Worm (Caenorhabditis elegans) whole organism, L2 larva: ENCODE data around the gene ZK402.5.
"Not testable (repeated sequence)": the region's sequence is repeated elsewhere in the genome, so short reads cannot be mapped to it uniquely, and the experiment has no call there.

Experiments used
- C34F6.9 ChIP-seq: fragments of 150-350 bp; optimal IDR thresholded peaks from 2 replicates; lab custom pipeline; 2014; ENCODE audit warnings: missing biosample characterization, missing genetic modification characterization
- F13H6.1 ChIP-seq: sonication (generic microtip); optimal IDR thresholded peaks from 2 replicates; lab custom pipeline; 2016; ENCODE audit warnings: missing genetic modification characterization, missing compliant biosample characterization
- R02D3.7 ChIP-seq: fragments of 150-350 bp; optimal IDR thresholded peaks from 2 replicates; lab custom pipeline; 2014; ENCODE audit warnings: missing biosample characterization, missing genetic modification characterization
- ZK546.5 ChIP-seq: sonication (generic microtip); optimal IDR thresholded peaks from 2 replicates; lab custom pipeline; 2017; ENCODE audit warnings: missing biosample characterization, missing genetic modification characterization
- blmp-1 ChIP-seq: sonication (generic microtip); optimal IDR thresholded peaks from 2 replicates; lab custom pipeline; 2017; ENCODE audit warnings: missing genetic modification characterization, mild to moderate bottlenecking, missing compliant biosample characterization, antibody characterized with exemption, moderate library complexity; ENCODE audit not compliant: insufficient read depth
- ceh-16 ChIP-seq: fragments of 150-350 bp; optimal IDR thresholded peaks from 2 replicates; lab custom pipeline; 2014; ENCODE audit warnings: missing biosample characterization, missing genetic modification characterization
- crh-2 ChIP-seq: sonication (generic microtip); optimal IDR thresholded peaks from 2 replicates; lab custom pipeline; 2017; ENCODE audit warnings: missing biosample characterization, missing genetic modification characterization
- dmd-4 ChIP-seq: sonication (generic microtip); optimal IDR thresholded peaks from 2 replicates; lab custom pipeline; 2017; ENCODE audit warnings: missing biosample characterization, missing genetic modification characterization
- egl-27 ChIP-seq: sonication (generic microtip); optimal IDR thresholded peaks from 3 replicates; lab custom pipeline; 2017; ENCODE audit warnings: missing biosample characterization, missing genetic modification reagents, missing genetic modification characterization
- elt-1 ChIP-seq: fragments of 150-350 bp; optimal IDR thresholded peaks from 2 replicates; lab custom pipeline; 2014; ENCODE audit warnings: missing biosample characterization, missing genetic modification characterization
- elt-3 ChIP-seq: sonication (generic microtip); optimal IDR thresholded peaks from 2 replicates; lab custom pipeline; 2017; ENCODE audit warnings: missing biosample characterization, missing genetic modification characterization
- fos-1 ChIP-seq: fragments of 150-350 bp; optimal IDR thresholded peaks from 2 replicates; lab custom pipeline; 2014; ENCODE audit warnings: missing biosample characterization, missing genetic modification characterization
- lin-11 ChIP-seq: fragments of 150-350 bp; sonication (generic microtip); optimal IDR thresholded peaks from 2 replicates; lab custom pipeline; 2014; ENCODE audit warnings: missing biosample characterization, missing genetic modification characterization, inconsistent platforms, mixed read lengths
- lin-13 ChIP-seq: fragments of 150-350 bp; optimal IDR thresholded peaks from 2 replicates; lab custom pipeline; 2014; ENCODE audit warnings: missing biosample characterization, missing genetic modification reagents, missing genetic modification characterization
- lsy-2 ChIP-seq, 2 experiments: fragments of 150-350 bp in 1 of 2; sonication (generic microtip) in 1 of 2; optimal IDR thresholded peaks; 2 replicates each; lab custom pipeline; 2014 to 2017; ENCODE audit warnings: missing biosample characterization in 2 of 2, missing genetic modification characterization in 2 of 2
- nhr-10 ChIP-seq: sonication (generic microtip); optimal IDR thresholded peaks from 2 replicates; lab custom pipeline; 2017; ENCODE audit warnings: missing biosample characterization, missing genetic modification characterization
- nhr-11 ChIP-seq: fragments of 150-350 bp; optimal IDR thresholded peaks from 2 replicates; lab custom pipeline; 2014; ENCODE audit warnings: missing biosample characterization, missing genetic modification characterization
- nhr-129 ChIP-seq: fragments of 150-350 bp; optimal IDR thresholded peaks from 2 replicates; lab custom pipeline; 2014; ENCODE audit warnings: missing biosample characterization, missing genetic modification characterization
- nhr-21 ChIP-seq: fragments of 150-350 bp; optimal IDR thresholded peaks from 2 replicates; lab custom pipeline; 2014; ENCODE audit warnings: missing biosample characterization, missing genetic modification characterization
- nhr-23 ChIP-seq: fragments of 150-350 bp; optimal IDR thresholded peaks from 2 replicates; lab custom pipeline; 2014; ENCODE audit warnings: missing biosample characterization, missing genetic modification reagents, missing genetic modification characterization
- nhr-6 ChIP-seq: fragments of 150-350 bp; optimal IDR thresholded peaks from 2 replicates; lab custom pipeline; 2014; ENCODE audit warnings: missing biosample characterization, missing genetic modification characterization
- nhr-77 ChIP-seq: fragments of 150-350 bp; optimal IDR thresholded peaks from 2 replicates; lab custom pipeline; 2014; ENCODE audit warnings: missing biosample characterization, missing genetic modification characterization
- skn-1 ChIP-seq: sonication (generic microtip); optimal IDR thresholded peaks from 2 replicates; lab custom pipeline; 2017; ENCODE audit warnings: missing biosample characterization, missing genetic modification characterization
- snpc-4 ChIP-seq: fragments of 150-350 bp; optimal IDR thresholded peaks from 2 replicates; lab custom pipeline; 2014; ENCODE audit warnings: missing biosample characterization, missing genetic modification characterization
- unc-55 ChIP-seq: fragments of 150-350 bp; sonication (generic microtip); optimal IDR thresholded peaks from 3 replicates; lab custom pipeline; 2014; ENCODE audit warnings: missing biosample characterization, missing genetic modification reagents, missing genetic modification characterization
- unc-62 ChIP-seq: fragments of 150-350 bp; optimal IDR thresholded peaks from 2 replicates; lab custom pipeline; 2014; ENCODE audit warnings: missing biosample characterization, missing genetic modification reagents, missing genetic modification characterization

ZK402.5 gene

ce11 chrX:1437097-1437496 is 35.9 kb upstream of the ZK402.5 start:
- peak; percentile 51 for TF ChIP-seq unc-55 (GFP tag; lab: Kevin White, UChicago)
- TF ChIP-seq lsy-2 (tag; optimal IDR thresholded peaks at IDR 0.05; lab: Kevin White, UChicago): peak in 1 of 2 experiments; percentile 10
- no peak for TF ChIP-seq nhr-11
- no peak for TF ChIP-seq elt-1 (tag; lab: Kevin White, UChicago)
- no peak for TF ChIP-seq dmd-4 (tag; lab: Kevin White, UChicago)
- TF ChIP-seq C34F6.9: no peak
- peak; percentile 5 for TF ChIP-seq lin-11 (tag; lab: Kevin White, UChicago)
- no peak for TF ChIP-seq elt-3
- no peak for TF ChIP-seq R02D3.7
- no peak for TF ChIP-seq blmp-1 (tag; lab: Kevin White, UChicago)
- TF ChIP-seq snpc-4 (tag; lab: Kevin White, UChicago): no peak
- TF ChIP-seq nhr-6 (tag; lab: Kevin White, UChicago): no peak
- TF ChIP-seq fos-1 (tag; lab: Kevin White, UChicago): no peak
- TF ChIP-seq nhr-129 (tag; lab: Kevin White, UChicago): peak; percentile 47

DNA sequence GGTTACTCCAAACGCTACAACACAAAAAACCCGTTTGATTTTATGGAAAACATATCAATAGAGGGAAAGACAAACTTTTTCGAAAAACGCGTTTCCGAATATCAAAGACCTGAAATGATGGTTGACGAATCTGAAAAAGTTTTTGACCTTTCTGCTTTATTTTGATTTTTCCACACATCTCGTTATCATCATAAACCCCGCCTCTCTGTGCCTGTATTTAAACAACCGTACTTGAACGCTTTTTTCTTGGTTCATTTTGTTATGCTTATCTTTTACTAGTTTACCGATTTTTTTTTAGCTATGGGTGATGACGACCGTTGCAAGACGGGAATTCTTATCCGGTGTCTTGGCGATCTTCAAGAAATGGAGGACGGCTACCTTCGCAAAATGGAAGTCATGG is 29.5 kb upstream of the ZK402.5 start, which contains the start of gene F19G12.1:
Gene F19G12.1, plus strand, starts transcription at position 301 of the 400 bp plus-strand sequence.
- not testable (repeated sequence) for TF ChIP-seq lin-13 (GFP tag; lab: Kevin White, UChicago); egl-27 (tag; lab: Kevin White, UChicago); nhr-6 (tag; lab: Kevin White, UChicago)
- TF ChIP-seq, all 48 proteins: peak for 0; not testable (repeated sequence) for 48

ce11 chrX:1426425-1426824 is 25.3 kb upstream of the ZK402.5 start, which contains the start of gene F19G12.11:
TSS of gene F19G12.11 (minus strand) at chrX:1426525.
- TF ChIP-seq nhr-129 (tag; lab: Kevin White, UChicago): no peak

DNA sequence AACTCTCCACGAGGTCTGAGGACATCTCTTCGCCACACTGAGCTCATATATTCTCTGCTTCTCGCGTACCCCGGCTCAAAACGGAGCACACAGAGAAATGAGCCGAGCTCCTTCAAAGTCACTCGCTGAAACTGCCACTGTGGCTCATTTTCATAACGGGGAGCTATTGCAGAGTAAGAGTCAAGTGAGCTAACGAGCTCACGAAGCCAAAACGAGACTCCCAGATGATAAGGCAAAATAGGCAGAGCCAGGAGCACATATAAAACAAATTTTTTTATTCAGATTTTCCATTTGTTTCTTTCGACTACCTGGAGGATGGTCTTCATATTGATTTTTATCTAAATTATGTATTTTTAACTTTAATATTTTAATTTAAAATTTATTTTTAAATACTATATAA is 23.4 kb upstream of the ZK402.5 start, which contains the start of gene F19G12.3:
Gene F19G12.3, plus strand, starts transcription at position 301 of the 400 bp plus-strand sequence.
- TF ChIP-seq elt-1 (tag; lab: Kevin White, UChicago) (no peak), egl-27 (tag; lab: Kevin White, UChicago) (no peak), nhr-21 (no peak), skn-1 (tag; lab: Kevin White, UChicago) (no peak), dmd-4 (tag; lab: Kevin White, UChicago) (no peak), nhr-129 (tag; lab: Kevin White, UChicago) (no peak), nhr-6 (tag; lab: Kevin White, UChicago) (no peak), ceh-16 (tag; lab: Kevin White, UChicago) (no peak)

ce11 chrX:1420524-1420923 is 19.4 kb upstream of the ZK402.5 start:
- TF ChIP-seq fos-1 (tag; lab: Kevin White, UChicago) (no peak), skn-1 (tag; lab: Kevin White, UChicago) (peak; percentile 99)
- TF ChIP-seq, all 48 proteins: peak for 1

ce11 chrX:1419163-1419696 is 18.1 kb upstream of the ZK402.5 start, which contains the start of gene F19G12.9:
TSS of gene F19G12.9 (plus strand) at chrX:1419213.
- TF ChIP-seq skn-1 (tag; lab: Kevin White, UChicago) (peak; percentile 89), egl-27 (tag; lab: Kevin White, UChicago) (no peak), ZK546.5 (tag; lab: Kevin White, UChicago) (no peak)

DNA sequence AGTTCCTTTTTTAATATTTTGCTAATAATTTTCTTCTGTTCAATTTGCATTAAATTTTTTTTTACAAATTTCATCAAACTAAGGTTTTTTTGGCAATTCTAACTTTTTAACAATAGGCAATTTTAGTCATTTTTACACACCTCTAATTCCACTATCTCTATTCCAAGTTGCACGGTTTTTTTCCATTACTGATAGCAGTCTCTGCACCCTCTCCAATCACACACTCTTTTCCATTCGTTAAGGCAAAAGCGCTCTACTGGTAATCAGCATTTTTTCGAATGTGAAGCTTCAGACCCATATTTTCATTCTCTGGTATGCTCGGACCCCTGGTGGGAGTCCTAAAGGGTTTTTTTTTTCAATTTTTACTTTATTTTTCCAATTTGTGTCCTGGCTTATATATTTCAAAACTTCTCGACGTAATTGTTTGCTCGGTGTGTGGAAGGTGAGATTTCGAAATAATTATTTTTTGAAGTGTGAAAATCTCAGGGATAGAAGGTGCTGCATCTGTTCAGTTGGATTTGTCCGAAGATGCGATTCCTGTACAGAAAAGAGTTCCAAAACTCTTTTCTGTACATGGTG is 15.7 kb upstream of the ZK402.5 start, which contains the start of the genes F19G12.4 and F19G12.8:
Gene F19G12.4, plus strand, starts transcription at position 529 of the 579 bp plus-strand sequence.
Gene F19G12.8, plus strand, starts transcription at position 545 of the 579 bp plus-strand sequence.
- TF ChIP-seq lsy-2 (tag; optimal IDR thresholded peaks at IDR 0.05; lab: Kevin White, UChicago) (no peak), nhr-10 (tag; lab: Kevin White, UChicago) (no peak), elt-3 (no peak), R02D3.7 (no peak), fos-1 (tag; lab: Kevin White, UChicago) (peak; percentile 37), skn-1 (tag; lab: Kevin White, UChicago) (peak; percentile 27), crh-2 (tag; lab: Kevin White, UChicago) (peak; percentile 2), lin-11 (tag; lab: Kevin White, UChicago) (no peak)

DNA sequence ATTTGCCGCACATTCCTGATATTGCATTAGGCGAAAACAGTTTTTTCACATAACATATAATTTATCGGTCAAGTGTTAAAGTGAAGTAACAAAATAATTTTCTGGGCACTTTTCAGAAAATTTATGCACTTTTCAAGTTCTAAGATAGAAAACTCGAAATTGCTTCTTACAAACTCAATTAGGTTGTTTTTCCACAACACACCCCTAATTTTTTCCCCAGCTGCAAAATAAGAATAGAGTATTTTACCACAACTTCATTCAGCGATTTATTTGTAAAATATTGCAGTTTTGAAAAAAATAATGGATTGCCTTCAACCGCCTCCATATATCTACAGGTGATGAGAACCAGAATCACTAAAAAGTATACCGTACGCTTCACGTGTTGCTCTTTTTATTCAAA is 11.7 kb upstream of the ZK402.5 start, which contains the start of gene srh-19:
Gene srh-19, plus strand, starts transcription at position 301 of the 400 bp plus-strand sequence.
- TF ChIP-seq unc-62 (GFP tag; lab: Kevin White, UChicago) (no peak), F13H6.1 (tag; lab: Kevin White, UChicago) (no peak), nhr-77 (tag; lab: Kevin White, UChicago) (no peak), lin-11 (tag; lab: Kevin White, UChicago) (no peak), nhr-23 (tag; lab: Kevin White, UChicago) (no peak)
